Worm (Caenorhabditis elegans): ENCODE measurements around the gene Y57G11C.499.

Gene Y57G11C.499

ce11 chrIV:14766382-14766781, 11.6 kb upstream of the Y57G11C.499 start, which contains the start of gene vti-1 (continued):
- TF ChIP-seq hrde-1 (tag; optimal IDR thresholded peaks at IDR 0.05; ENCODE audit: borderline replicate concordance) = no peak
- TF ChIP-seq ztf-25 (GFP tag; IDR thresholded peaks at IDR 0.05) = no peak
- TF ChIP-seq tbp1 (GFP tag; optimal IDR thresholded peaks at IDR 0.05) = peak; percentile 18
- no peak for TF ChIP-seq F39B2.1 (GFP tag; IDR thresholded peaks at IDR 0.05)
- TF ChIP-seq Y56A3A.18 (GFP tag; IDR thresholded peaks at IDR 0.05) = no peak
- TF ChIP-seq gei-17 (GFP tag; optimal IDR thresholded peaks at IDR 0.05) = no peak
- no peak for TF ChIP-seq athp-1 (tag; optimal IDR thresholded peaks at IDR 0.05)
- no peak for TF ChIP-seq attf-5 (GFP tag; optimal IDR thresholded peaks at IDR 0.05)
- TF ChIP-seq C06A6.2 (GFP tag; conservative IDR thresholded peaks at IDR 0.05) = no peak
- no peak for TF ChIP-seq C17E4.6 (GFP tag; IDR thresholded peaks at IDR 0.05)
- TF ChIP-seq unc-62 (GFP tag; optimal IDR thresholded peaks at IDR 0.05) = no peak
- TF ChIP-seq fkh-3 (tag; optimal IDR thresholded peaks at IDR 0.05) = no peak

ce11 chrIV:14765336-14765735, 10.6 kb upstream of the Y57G11C.499 start, which contains the start of gene Y57G11C.5:
TSS of gene Y57G11C.5 (minus strand) at chrIV:14765436.
- no peak for TF ChIP-seq lin-26 (GFP tag; IDR thresholded peaks at IDR 0.05)
- TF ChIP-seq B0336.3 (GFP tag; IDR thresholded peaks at IDR 0.05) = no peak
- TF ChIP-seq sptf-2 (GFP tag; optimal IDR thresholded peaks at IDR 0.05) = no peak
- TF ChIP-seq dpl-1 (GFP tag; optimal IDR thresholded peaks at IDR 0.05) = no peak
- TF ChIP-seq F57C9.4 (tag; optimal IDR thresholded peaks at IDR 0.05) = no peak
- no peak for TF ChIP-seq aptf-2 (GFP tag; conservative IDR thresholded peaks at IDR 0.05)
- no peak for TF ChIP-seq tbp1 (GFP tag; optimal IDR thresholded peaks at IDR 0.05)
- TF ChIP-seq efl-1 (GFP tag; optimal IDR thresholded peaks at IDR 0.05) = no peak
- no peak for TF ChIP-seq snpc-1.3 (tag; optimal IDR thresholded peaks at IDR 0.05; ENCODE audit: insufficient read depth)

ce11 chrIV:14764719-14765173, 10.0 kb upstream of the Y57G11C.499 start:
- TF ChIP-seq fkh-3 (tag; optimal IDR thresholded peaks at IDR 0.05) (no peak), cebp-1 (GFP tag; IDR thresholded peaks at IDR 0.05) (no peak), cebp-1 (tag; optimal IDR thresholded peaks at IDR 0.05) (no peak), hmg-20 (GFP tag; IDR thresholded peaks at IDR 0.05) (peak; percentile 45; the same call in 1 of the 2 replicates), gei-17 (GFP tag; optimal IDR thresholded peaks at IDR 0.05) (no peak), madf-3 (GFP tag; IDR thresholded peaks at IDR 0.05) (0 out of 2 replicates have a peak, but pooled peaks have one; percentile 45), zim-3 (tag; optimal IDR thresholded peaks at IDR 0.05) (no peak), efl-1 (GFP tag; optimal IDR thresholded peaks at IDR 0.05) (peak; percentile 25), nhr-80 (tag; optimal IDR thresholded peaks at IDR 0.05) (no peak), madf-8 (GFP tag; conservative IDR thresholded peaks at IDR 0.05) (peak; percentile 99), T07F8.4 (tag; optimal IDR thresholded peaks at IDR 0.05) (no peak), hmg-1.2 (GFP tag; IDR thresholded peaks at IDR 0.05) (peak; percentile 97), F33H1.4 (GFP tag; IDR thresholded peaks at IDR 0.05) (peak; percentile 72), F52B5.7 (tag; optimal IDR thresholded peaks at IDR 0.05) (no peak), ztf-25 (GFP tag; IDR thresholded peaks at IDR 0.05) (0 out of 2 replicates have a peak, but pooled peaks have one; percentile 3), C06A6.2 (GFP tag; conservative IDR thresholded peaks at IDR 0.05) (no peak), cebp-2 (GFP tag; IDR thresholded peaks at IDR 0.05) (no peak), let-607 (tag; optimal IDR thresholded peaks at IDR 0.05) (no peak), F10E7.11 (tag; optimal IDR thresholded peaks at IDR 0.05) (no peak), let-526 (GFP tag; IDR thresholded peaks at IDR 0.05) (no peak), attf-3 (GFP tag; conservative IDR thresholded peaks at IDR 0.05) (peak; percentile 44), B0336.3 (GFP tag; IDR thresholded peaks at IDR 0.05) (peak; percentile 91), F23B12.7 (tag; optimal IDR thresholded peaks at IDR 0.05; ENCODE audit: insufficient read depth) (peak; percentile 38), egrh-3 (GFP tag; IDR thresholded peaks at IDR 0.05) (no peak), lir-1 (GFP tag; conservative IDR thresholded peaks at IDR 0.05) (peak; percentile 71), nfyb-1 (GFP tag; IDR thresholded peaks at IDR 0.05) (peak; percentile 68; the same call in 1 of the 2 replicates), tbp1 (GFP tag; optimal IDR thresholded peaks at IDR 0.05) (peak; percentile 80), ceh-79 (tag; optimal IDR thresholded peaks at IDR 0.05) (no peak), ama-1 (optimal IDR thresholded peaks at IDR 0.05) (no peak), ama-1 (GFP tag; optimal IDR thresholded peaks at IDR 0.05) (peak in 1 of 2 experiments; percentile 41), B0019.2 (GFP tag; conservative IDR thresholded peaks at IDR 0.05) (0 out of 2 replicates have a peak, but pooled peaks have one; percentile 1), ztf-26 (tag; optimal IDR thresholded peaks at IDR 0.05) (no peak)

Data from whole organism, young adult.